Worm (Caenorhabditis elegans): ENCODE data around the gene nhx-5.
A peak's percentile ranks its signal among the peaks of the same experiment; 100 is the strongest.

nhx-5 gene

DNA sequence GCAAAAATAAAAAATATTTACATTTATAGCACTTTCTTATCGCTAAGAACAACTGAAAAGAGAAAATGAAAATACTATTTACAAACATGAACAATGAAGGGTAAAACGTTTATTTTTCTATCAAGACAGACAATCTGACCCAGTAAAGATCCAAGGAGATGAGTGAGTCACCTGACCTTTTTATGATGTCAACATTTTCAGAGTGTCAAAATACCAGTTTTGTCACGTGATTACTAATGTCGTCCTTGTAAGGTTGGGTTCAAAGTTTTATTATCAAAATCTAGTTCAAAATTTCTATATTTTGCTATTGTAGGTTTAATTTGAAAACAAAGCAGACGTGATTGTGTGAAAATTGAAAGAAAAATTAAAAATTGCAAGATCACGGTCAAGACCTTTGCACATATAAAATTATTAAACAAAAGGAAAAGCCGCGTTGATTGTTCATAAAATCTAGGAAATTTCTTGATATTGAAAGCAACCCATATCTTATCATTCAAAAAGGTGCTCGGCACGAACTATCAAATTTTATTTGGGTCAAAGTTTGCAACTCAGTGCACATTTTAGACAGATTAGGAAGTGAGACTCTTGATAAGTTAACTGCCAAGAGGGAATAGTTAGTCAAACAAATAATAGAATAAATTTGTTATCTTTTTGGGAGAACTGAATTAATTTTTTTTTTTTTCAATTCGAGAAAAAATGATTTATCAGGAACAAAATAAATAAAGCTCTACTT, 53.5 kb downstream of the nhx-5 start (continued):
- TF ChIP-seq dmd-4 (tag; optimal IDR thresholded peaks at IDR 0.05) (no peak), fos-1 (tag; optimal IDR thresholded peaks at IDR 0.05) (peak; percentile 69), egl-27 (tag; optimal IDR thresholded peaks at IDR 0.05) (no peak)
